Fruit fly (Drosophila melanogaster) whole organism, pupa: ENCODE measurements around the gene CG46512.
"Not testable (repeated sequence)": the region's sequence is repeated elsewhere in the genome, so short reads cannot be mapped to it uniquely, and the experiment has no call there.

Experiments
- CG32121 ChIP-seq: fragments of 200-800 bp; sonication (Bioruptor generic); IDR thresholded peaks from 2 replicates; pipeline ENCODE4 v1.3.6; 2022; ENCODE audit warnings: missing biosample characterization, missing genetic modification characterization
- CG8301 ChIP-seq: fragments of 200-800 bp; sonication (Bioruptor generic); optimal IDR thresholded peaks from 2 replicates; lab custom pipeline; 2018; ENCODE audit warnings: missing biosample characterization, mild to moderate bottlenecking, missing genetic modification characterization
- CG9948 ChIP-seq: fragments of 200-800 bp; sonication (Bioruptor generic); optimal IDR thresholded peaks from 2 replicates; lab custom pipeline; 2018; ENCODE audit warnings: missing biosample characterization, mild to moderate bottlenecking, missing genetic modification characterization, moderate library complexity

- TF ChIP-seq CG32121 (GFP tag; lab: Robert Waterston, UW); CG9948 (tag; lab: Kevin White, UChicago); CG8301: not testable (repeated sequence)
Observed at dm6 chrX:22231270-22231669, 44.1 kb downstream of the CG46512 start, which contains the start of gene CG46519.
